Worm (Caenorhabditis elegans) whole organism, late embryonic: ENCODE measurements around the gene lgmn-1.

Experiments used
- K02D7.2 ChIP-seq: sonication (generic microtip); optimal IDR thresholded peaks from 2 replicates; lab custom pipeline; 2017; ENCODE audit warnings: mild to moderate bottlenecking, missing genetic modification characterization, missing compliant biosample characterization
- ceh-34 ChIP-seq: sonication (generic microtip); optimal IDR thresholded peaks from 2 replicates; lab custom pipeline; 2016; ENCODE audit warnings: mild to moderate bottlenecking, missing genetic modification characterization, missing compliant biosample characterization
- nhr-11 ChIP-seq: fragments of 150-350 bp; optimal IDR thresholded peaks from 2 replicates; lab custom pipeline; 2014; ENCODE audit warnings: missing biosample characterization, missing genetic modification characterization
- unc-86 ChIP-seq: sonication (generic microtip); optimal IDR thresholded peaks from 2 replicates; lab custom pipeline; 2016; ENCODE audit warnings: missing genetic modification characterization, missing compliant biosample characterization

DNA sequence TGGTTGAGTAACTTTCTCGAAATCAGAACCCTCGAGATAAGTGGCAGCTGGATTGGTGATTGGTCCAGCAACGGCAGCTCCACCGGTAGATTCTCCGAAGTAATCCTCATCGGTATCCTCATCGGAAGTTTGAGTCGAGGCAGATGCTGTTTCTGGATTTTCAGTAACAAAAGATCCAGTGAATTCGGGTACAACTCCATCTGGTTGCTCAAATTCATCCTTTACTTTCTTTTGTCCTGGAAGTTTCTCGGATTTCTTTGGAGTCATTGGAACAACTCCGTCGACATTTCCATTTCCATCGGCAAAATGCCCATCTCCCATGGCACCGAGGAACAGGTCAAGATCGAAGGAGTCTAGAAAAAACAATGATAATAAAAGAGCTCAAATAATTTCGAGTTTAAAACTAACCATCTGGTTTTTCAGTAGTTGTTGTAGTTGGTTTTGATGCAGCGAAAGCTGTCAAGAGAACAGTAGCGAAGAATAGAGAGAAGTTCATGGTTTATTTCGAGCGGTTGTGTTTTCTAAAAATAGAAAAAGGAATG is 39.9 kb downstream of the lgmn-1 start, which contains the start of gene F45D3.4:
- no peak for TF ChIP-seq unc-86 (tag; lab: Kevin White, UChicago)
- TF ChIP-seq K02D7.2 (tag; lab: Kevin White, UChicago) = no peak
- no peak for TF ChIP-seq nhr-11 (tag; lab: Kevin White, UChicago)
- TF ChIP-seq ceh-34 = no peak
